Worm (Caenorhabditis elegans) whole organism, young adult: ENCODE measurements around the gene vps-41.

Experiments used
- F23B12.7 ChIP-seq: sonication (generic microtip); optimal IDR thresholded peaks from 2 replicates; lab custom pipeline; 2017; ENCODE audit warnings: missing genetic modification characterization, mild to moderate bottlenecking, missing compliant biosample characterization, antibody characterized with exemption, moderate library complexity; ENCODE audit not compliant: insufficient read depth
- let-526 ChIP-seq: fragments of 200-800 bp; sonication (Bioruptor generic); IDR thresholded peaks from 2 replicates; pipeline ENCODE4 v1.3.6; 2022; ENCODE audit warnings: missing genetic modification reagents, missing genetic modification characterization, missing compliant biosample characterization
- lin-35 ChIP-seq, 3 experiments: fragments of 150-350 bp in 2 of 3; sonication (generic microtip) in 1 of 3; optimal IDR thresholded peaks; 2 replicates each; lab custom pipeline; 2014 to 2018; ENCODE audit warnings: missing biosample characterization in 3 of 3, missing genetic modification characterization in 3 of 3, missing genetic modification reagents in 3 of 3
- lsy-27 ChIP-seq: sonication (generic microtip); optimal IDR thresholded peaks from 2 replicates; lab custom pipeline; 2017; ENCODE audit warnings: missing genetic modification characterization, mild to moderate bottlenecking, missing compliant biosample characterization, antibody characterized with exemption, missing genotype, borderline replicate concordance; ENCODE audit not compliant: insufficient read depth
- tbp1 ChIP-seq: fragments of 200-800 bp; sonication (Bioruptor generic); optimal IDR thresholded peaks from 2 replicates; lab custom pipeline; 2018; ENCODE audit warnings: mild to moderate bottlenecking, missing genetic modification characterization, missing compliant biosample characterization

DNA sequence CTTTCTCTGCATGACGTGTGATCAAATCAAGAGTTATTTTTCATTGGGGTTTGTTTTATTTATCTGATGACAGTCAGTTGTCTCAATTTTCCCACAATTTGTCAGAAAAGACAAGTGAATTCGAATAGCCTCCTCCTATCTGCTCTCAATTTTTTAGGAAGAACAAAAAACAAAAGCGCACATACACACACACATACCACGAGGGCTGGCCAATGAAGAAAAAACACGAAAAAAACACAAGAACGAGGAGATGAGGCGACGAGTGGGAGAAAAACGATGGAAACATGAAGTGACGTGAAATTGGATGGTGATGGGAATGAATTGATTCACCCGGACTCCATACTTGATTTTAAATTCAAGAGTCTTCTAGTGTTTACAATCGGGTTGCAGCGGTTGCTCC is 10.2 kb downstream of the vps-41 start:
- TF ChIP-seq tbp1 (no peak), F23B12.7 (tag; lab: Kevin White, UChicago) (no peak), let-526 (GFP tag; lab: Robert Waterston, UW) (no peak), lin-35 (GFP tag; optimal IDR thresholded peaks at IDR 0.05; lab: Kevin White, UChicago) (no peak), lsy-27 (tag; lab: Kevin White, UChicago) (no peak)
